Worm (Caenorhabditis elegans) whole organism, young adult: ENCODE results near the gene coq-2.

Source experiments
- F10E7.11 ChIP-seq: sonication (generic microtip); optimal IDR thresholded peaks from 2 replicates; lab custom pipeline; 2017; ENCODE audit warnings: mild to moderate bottlenecking, missing genetic modification characterization, moderate library complexity, missing compliant biosample characterization
- F23B12.7 ChIP-seq: sonication (generic microtip); optimal IDR thresholded peaks from 2 replicates; lab custom pipeline; 2017; ENCODE audit warnings: missing genetic modification characterization, mild to moderate bottlenecking, missing compliant biosample characterization, antibody characterized with exemption, moderate library complexity; ENCODE audit not compliant: insufficient read depth
- F57C9.4 ChIP-seq: sonication (generic microtip); optimal IDR thresholded peaks from 2 replicates; lab custom pipeline; 2017; ENCODE audit warnings: mild to moderate bottlenecking, missing genetic modification characterization, missing compliant biosample characterization
- K12H6.12 ChIP-seq: fragments of 200-800 bp; sonication (Bioruptor generic); optimal IDR thresholded peaks from 2 replicates; lab custom pipeline; 2018; ENCODE audit warnings: mild to moderate bottlenecking, missing genetic modification characterization, missing compliant biosample characterization
- Y53F4B.3 ChIP-seq: fragments of 200-800 bp; sonication (Bioruptor generic); IDR thresholded peaks from 2 replicates; pipeline ENCODE4 v1.3.6; 2022; ENCODE audit warnings: missing genetic modification reagents, missing genetic modification characterization, missing compliant biosample characterization
- Y95B8A.8 ChIP-seq: fragments of 200-800 bp; sonication (Bioruptor generic); IDR thresholded peaks from 2 replicates; pipeline ENCODE4 v1.3.6; 2022; ENCODE audit warnings: missing genetic modification reagents, missing genetic modification characterization, missing compliant biosample characterization
- akir-1 ChIP-seq: fragments of 200-800 bp; sonication (Bioruptor generic); optimal IDR thresholded peaks from 2 replicates; lab custom pipeline; 2018; ENCODE audit warnings: mild to moderate bottlenecking, missing genetic modification characterization, moderate library complexity, missing compliant biosample characterization
- ama-1 ChIP-seq, 3 experiments: fragments of 150-350 bp in 1 of 3; sonication (generic microtip) in 2 of 3; optimal IDR thresholded peaks; 2 replicates each; lab custom pipeline; 2014 to 2018; ENCODE audit warnings: missing biosample characterization in 2 of 3, missing genetic modification characterization in 2 of 3, missing genetic modification reagents in 2 of 3
- atf-7 ChIP-seq: sonication (generic microtip); optimal IDR thresholded peaks from 2 replicates; lab custom pipeline; 2017; ENCODE audit warnings: mild to moderate bottlenecking, missing genetic modification characterization, missing compliant biosample characterization
- athp-1 ChIP-seq: sonication (generic microtip); optimal IDR thresholded peaks from 2 replicates; lab custom pipeline; 2017; ENCODE audit warnings: mild to moderate bottlenecking, missing genetic modification characterization, missing compliant biosample characterization
- attf-6 ChIP-seq: fragments of 200-800 bp; sonication (Bioruptor generic); IDR thresholded peaks from 2 replicates; pipeline ENCODE4 v1.3.6; 2022; ENCODE audit warnings: missing genetic modification reagents, missing genetic modification characterization, missing compliant biosample characterization
- bed-1 ChIP-seq: fragments of 200-800 bp; sonication (Bioruptor generic); IDR thresholded peaks from 2 replicates; pipeline ENCODE4 v1.3.6; 2022; ENCODE audit warnings: missing genetic modification reagents, missing genetic modification characterization, missing compliant biosample characterization
- cebp-1 ChIP-seq, 2 experiments: fragments of 200-800 bp in 1 of 2; sonication (Bioruptor generic) in 1 of 2; sonication (generic microtip) in 1 of 2; IDR thresholded peaks in 1 of 2; optimal IDR thresholded peaks in 1 of 2; 2 replicates each; pipeline versions ENCODE4 v1.3.6 to Lab custom; 2017 to 2022; ENCODE audit warnings: missing compliant biosample characterization in 2 of 2, missing genetic modification characterization in 2 of 2, mild to moderate bottlenecking in 1 of 2, missing genetic modification reagents in 1 of 2, moderate library complexity in 1 of 2
- ceh-100 ChIP-seq: fragments of 200-800 bp; sonication (Bioruptor generic); IDR thresholded peaks from 2 replicates; pipeline ENCODE4 v1.3.6; 2022; ENCODE audit warnings: missing genetic modification reagents, missing genetic modification characterization, missing compliant biosample characterization
- ceh-27 ChIP-seq: fragments of 200-800 bp; sonication (Bioruptor generic); optimal IDR thresholded peaks from 2 replicates; lab custom pipeline; 2018; ENCODE audit warnings: mild to moderate bottlenecking, missing genetic modification characterization, moderate library complexity, missing compliant biosample characterization
- ceh-40 ChIP-seq: fragments of 200-800 bp; sonication (Bioruptor generic); IDR thresholded peaks from 2 replicates; pipeline ENCODE4 v1.3.6; 2022; ENCODE audit warnings: missing genetic modification characterization, missing compliant biosample characterization
- ceh-58 ChIP-seq: fragments of 200-800 bp; sonication (Bioruptor generic); IDR thresholded peaks from 2 replicates; pipeline ENCODE4 v1.3.6; 2022; ENCODE audit warnings: missing genetic modification characterization, missing compliant biosample characterization
- ceh-79 ChIP-seq: sonication (generic microtip); optimal IDR thresholded peaks from 2 replicates; lab custom pipeline; 2017; ENCODE audit warnings: mild to moderate bottlenecking, missing genetic modification characterization, missing compliant biosample characterization
- chd-7 ChIP-seq: sonication (generic microtip); optimal IDR thresholded peaks from 2 replicates; lab custom pipeline; 2016; ENCODE audit warnings: mild to moderate bottlenecking, missing genetic modification characterization, moderate library complexity, missing compliant biosample characterization
- die-1 ChIP-seq: sonication (generic microtip); optimal IDR thresholded peaks from 2 replicates; lab custom pipeline; 2016; ENCODE audit warnings: missing genotype, mild to moderate bottlenecking, missing genetic modification characterization, missing compliant biosample characterization
- dpl-1 ChIP-seq: fragments of 150-350 bp; optimal IDR thresholded peaks from 2 replicates; lab custom pipeline; 2014; ENCODE audit warnings: missing biosample characterization, missing genetic modification reagents, missing genetic modification characterization
- egl-18 ChIP-seq: fragments of 200-800 bp; sonication (Bioruptor generic); IDR thresholded peaks from 2 replicates; pipeline ENCODE4 v1.3.6; 2022; ENCODE audit warnings: missing genetic modification reagents, missing genetic modification characterization, missing compliant biosample characterization
- ekl-4 ChIP-seq: fragments of 200-800 bp; sonication (Bioruptor generic); IDR thresholded peaks from 2 replicates; pipeline ENCODE4 v1.3.6; 2022; ENCODE audit warnings: missing genetic modification reagents, missing genetic modification characterization, missing compliant biosample characterization
- him-1 ChIP-seq: sonication (generic microtip); optimal IDR thresholded peaks from 2 replicates; lab custom pipeline; 2016; ENCODE audit warnings: missing genotype, missing genetic modification reagents, missing genetic modification characterization, missing compliant biosample characterization
- hmg-20 ChIP-seq: fragments of 200-800 bp; sonication (Bioruptor generic); IDR thresholded peaks from 2 replicates; pipeline ENCODE4 v1.3.6; 2022; ENCODE audit warnings: missing genetic modification reagents, missing genetic modification characterization, missing compliant biosample characterization
- hsf-1 ChIP-seq: fragments of 200-800 bp; sonication (Bioruptor generic); IDR thresholded peaks from 2 replicates; pipeline ENCODE4 v1.3.6; 2022; ENCODE audit warnings: missing genetic modification reagents, missing genetic modification characterization, missing compliant biosample characterization
- lag-1 ChIP-seq: fragments of 200-800 bp; sonication (Bioruptor generic); IDR thresholded peaks from 2 replicates; pipeline ENCODE4 v1.3.6; 2022; ENCODE audit warnings: missing genetic modification reagents, missing genetic modification characterization, missing compliant biosample characterization
- let-607 ChIP-seq, 2 experiments: fragments of 200-800 bp in 1 of 2; sonication (Bioruptor generic) in 1 of 2; sonication (generic microtip) in 1 of 2; optimal IDR thresholded peaks; 2 replicates each; lab custom pipeline; 2016 to 2018; ENCODE audit warnings: mild to moderate bottlenecking in 2 of 2, missing compliant biosample characterization in 2 of 2, missing genetic modification characterization in 2 of 2, moderate library complexity in 2 of 2, missing genotype in 1 of 2
- lin-35 ChIP-seq, 3 experiments: fragments of 150-350 bp in 2 of 3; sonication (generic microtip) in 1 of 3; optimal IDR thresholded peaks; 2 replicates each; lab custom pipeline; 2014 to 2018; ENCODE audit warnings: missing biosample characterization in 3 of 3, missing genetic modification characterization in 3 of 3, missing genetic modification reagents in 3 of 3
- lin-40 ChIP-seq: sonication (generic microtip); optimal IDR thresholded peaks from 2 replicates; lab custom pipeline; 2016; ENCODE audit warnings: missing genetic modification characterization, mild to moderate bottlenecking, missing compliant biosample characterization, missing genotype, missing genetic modification reagents
- lsl-1 ChIP-seq: fragments of 200-800 bp; sonication (Bioruptor generic); optimal IDR thresholded peaks from 2 replicates; lab custom pipeline; 2018; ENCODE audit warnings: mild to moderate bottlenecking, missing genetic modification characterization, moderate library complexity, missing compliant biosample characterization
- lsy-27 ChIP-seq: sonication (generic microtip); optimal IDR thresholded peaks from 2 replicates; lab custom pipeline; 2017; ENCODE audit warnings: missing genetic modification characterization, mild to moderate bottlenecking, missing compliant biosample characterization, antibody characterized with exemption, missing genotype, borderline replicate concordance; ENCODE audit not compliant: insufficient read depth
- madf-8 ChIP-seq: fragments of 200-800 bp; sonication (Bioruptor generic); conservative IDR thresholded peaks from 2 replicates; pipeline ENCODE4 v1.3.6; 2022; ENCODE audit warnings: missing genetic modification reagents, missing genetic modification characterization, missing compliant biosample characterization
- mcd-1 ChIP-seq: fragments of 200-800 bp; sonication (Bioruptor generic); IDR thresholded peaks from 2 replicates; pipeline ENCODE4 v1.3.6; 2022; ENCODE audit warnings: missing genetic modification reagents, missing genetic modification characterization, missing compliant biosample characterization
- mxl-1 ChIP-seq: sonication (generic microtip); optimal IDR thresholded peaks from 2 replicates; lab custom pipeline; 2016; ENCODE audit warnings: missing genetic modification characterization, missing compliant biosample characterization
- nhr-90 ChIP-seq: sonication (generic microtip); optimal IDR thresholded peaks from 2 replicates; lab custom pipeline; 2016; ENCODE audit warnings: missing genotype, mild to moderate bottlenecking, missing genetic modification characterization, missing compliant biosample characterization
- pha-4 ChIP-seq: fragments of 150-350 bp; sonication (generic microtip); optimal IDR thresholded peaks from 2 replicates; lab custom pipeline; 2014; ENCODE audit warnings: missing biosample characterization, missing genetic modification reagents, missing genetic modification characterization
- repo-1 ChIP-seq: sonication (generic microtip); optimal IDR thresholded peaks from 2 replicates; lab custom pipeline; 2017; ENCODE audit warnings: mild to moderate bottlenecking, missing genetic modification characterization, missing compliant biosample characterization
- sea-2 ChIP-seq: fragments of 200-800 bp; sonication (Bioruptor generic); IDR thresholded peaks from 2 replicates; pipeline ENCODE4 v1.3.6; 2022; ENCODE audit warnings: missing genetic modification characterization, missing compliant biosample characterization
- snpc-3.4 ChIP-seq: sonication (generic microtip); optimal IDR thresholded peaks from 2 replicates; lab custom pipeline; 2017; ENCODE audit warnings: missing genetic modification characterization, mild to moderate bottlenecking, missing compliant biosample characterization, antibody characterized with exemption, moderate library complexity, missing genotype, missing genetic modification reagents
- snpc-4 ChIP-seq, 5 experiments: fragments of 150-350 bp in 1 of 5; sonication (generic microtip) in 4 of 5; optimal IDR thresholded peaks; 2 replicates each; lab custom pipeline; 2014 to 2018; ENCODE audit warnings: missing genetic modification characterization in 5 of 5, missing biosample characterization in 3 of 5, antibody characterized with exemption in 2 of 5, mild to moderate bottlenecking in 2 of 5, missing compliant biosample characterization in 2 of 5, missing genotype in 2 of 5, moderate library complexity in 2 of 5, missing genetic modification reagents in 1 of 5
- tlf-1 ChIP-seq: fragments of 200-800 bp; sonication (Bioruptor generic); optimal IDR thresholded peaks from 2 replicates; lab custom pipeline; 2018; ENCODE audit warnings: mild to moderate bottlenecking, missing genetic modification characterization, missing compliant biosample characterization
- unc-130 ChIP-seq: sonication (generic microtip); optimal IDR thresholded peaks from 2 replicates; lab custom pipeline; 2016; ENCODE audit warnings: missing genetic modification reagents, missing genetic modification characterization, missing compliant biosample characterization
- ztf-22 ChIP-seq: fragments of 200-800 bp; sonication (Bioruptor generic); optimal IDR thresholded peaks from 2 replicates; lab custom pipeline; 2018; ENCODE audit warnings: mild to moderate bottlenecking, missing genetic modification characterization, moderate library complexity, missing compliant biosample characterization
- ztf-28 ChIP-seq: fragments of 200-800 bp; sonication (Bioruptor generic); IDR thresholded peaks from 2 replicates; pipeline ENCODE4 v1.3.6; 2022; ENCODE audit warnings: missing genetic modification reagents, missing genetic modification characterization, missing compliant biosample characterization
- ztf-3 ChIP-seq: fragments of 200-800 bp; sonication (Bioruptor generic); optimal IDR thresholded peaks from 2 replicates; lab custom pipeline; 2018; ENCODE audit warnings: mild to moderate bottlenecking, missing genetic modification characterization, missing compliant biosample characterization
- ztf-6 ChIP-seq: fragments of 200-800 bp; sonication (Bioruptor generic); IDR thresholded peaks from 2 replicates; pipeline ENCODE4 v1.3.6; 2022; ENCODE audit warnings: missing genetic modification reagents, missing genetic modification characterization, missing compliant biosample characterization

coq-2 gene

ce11 chrIII:6946382-6946781 lies 10.6 kb downstream of the coq-2 start, which contains the start of gene let-711 (continued):
- no peak for TF ChIP-seq F23B12.7 (tag; lab: Kevin White, UChicago)
- TF ChIP-seq ztf-22: no peak
- no peak for TF ChIP-seq let-607 (tag; optimal IDR thresholded peaks at IDR 0.05; lab: Kevin White, UChicago)
- TF ChIP-seq F10E7.11 (tag; lab: Kevin White, UChicago): no peak
- no peak for TF ChIP-seq cebp-1 (GFP tag; IDR thresholded peaks at IDR 0.05; lab: Robert Waterston, UW)
- TF ChIP-seq cebp-1 (tag; optimal IDR thresholded peaks at IDR 0.05; lab: Kevin White, UChicago): no peak
- TF ChIP-seq ztf-6: no peak
- no peak for TF ChIP-seq die-1 (tag; lab: Kevin White, UChicago)
- TF ChIP-seq bed-1 (GFP tag; lab: Robert Waterston, UW): no peak
- no peak for TF ChIP-seq repo-1 (tag; lab: Kevin White, UChicago)
- TF ChIP-seq ceh-58: no peak
- TF ChIP-seq ceh-100 (GFP tag; lab: Robert Waterston, UW): no peak
- TF ChIP-seq pha-4 (tag; lab: Kevin White, UChicago): no peak
- TF ChIP-seq chd-7: no peak
- TF ChIP-seq K12H6.12 (tag; lab: Kevin White, UChicago): no peak
- no peak for TF ChIP-seq F57C9.4 (tag; lab: Kevin White, UChicago)
- no peak for TF ChIP-seq ceh-79 (tag; lab: Kevin White, UChicago)
- TF ChIP-seq akir-1 (GFP tag; lab: Kevin White, UChicago): no peak
- TF ChIP-seq lin-40 (tag; lab: Kevin White, UChicago): no peak
- 0 out of 2 replicates have a peak, but pooled peaks have one; percentile 29 for TF ChIP-seq ekl-4 (GFP tag; lab: Robert Waterston, UW)
- peak; percentile 7 for TF ChIP-seq snpc-3.4 (tag; lab: Kevin White, UChicago)
- TF ChIP-seq him-1 (tag; lab: Kevin White, UChicago): no peak
- TF ChIP-seq madf-8: peak; percentile 79
- TF ChIP-seq tlf-1 (GFP tag; lab: Kevin White, UChicago): no peak
- no peak for TF ChIP-seq nhr-90 (tag; lab: Kevin White, UChicago)
- TF ChIP-seq hmg-20 (GFP tag; lab: Robert Waterston, UW): no peak
- no peak for TF ChIP-seq ceh-40
- no peak for TF ChIP-seq lin-35 (GFP tag; optimal IDR thresholded peaks at IDR 0.05; lab: Kevin White, UChicago)
- no peak for TF ChIP-seq ztf-28 (GFP tag; lab: Robert Waterston, UW)
- no peak for TF ChIP-seq mcd-1
- TF ChIP-seq snpc-4 (GFP tag; optimal IDR thresholded peaks at IDR 0.05; lab: Kevin White, UChicago): peak; percentile 22
- TF ChIP-seq snpc-4 (tag; optimal IDR thresholded peaks at IDR 0.05; lab: Kevin White, UChicago): no peak
- TF ChIP-seq ceh-27 (GFP tag; lab: Kevin White, UChicago): no peak
- no peak for TF ChIP-seq egl-18 (GFP tag; lab: Robert Waterston, UW)
- TF ChIP-seq ama-1 (optimal IDR thresholded peaks at IDR 0.05; lab: Kevin White, UChicago): no peak
- no peak for TF ChIP-seq ama-1 (GFP tag; optimal IDR thresholded peaks at IDR 0.05; lab: Kevin White, UChicago)
- peak; percentile 48 for TF ChIP-seq lsl-1 (GFP tag; lab: Kevin White, UChicago)
- no peak for TF ChIP-seq mxl-1
- 0 out of 2 replicates have a peak, but pooled peaks have one; percentile 7 for TF ChIP-seq Y95B8A.8 (GFP tag; lab: Robert Waterston, UW)
- TF ChIP-seq Y53F4B.3: no peak
- TF ChIP-seq atf-7 (tag; lab: Kevin White, UChicago): no peak
- no peak for TF ChIP-seq lag-1 (GFP tag; lab: Robert Waterston, UW)
- TF ChIP-seq sea-2 (GFP tag; lab: Robert Waterston, UW): no peak
- 0 out of 2 replicates have a peak, but pooled peaks have one; percentile 39 for TF ChIP-seq hsf-1 (GFP tag; lab: Robert Waterston, UW)
- no peak for TF ChIP-seq ztf-3 (GFP tag; lab: Kevin White, UChicago)
- TF ChIP-seq attf-6 (GFP tag; lab: Robert Waterston, UW): no peak
- TF ChIP-seq dpl-1 (GFP tag; lab: Kevin White, UChicago): peak; percentile 37
- TF ChIP-seq athp-1 (tag; lab: Kevin White, UChicago): no peak
- no peak for TF ChIP-seq unc-130 (GFP tag; lab: Kevin White, UChicago)
- no peak for TF ChIP-seq lsy-27 (tag; lab: Kevin White, UChicago)
